Fruit fly (Drosophila melanogaster) whole organism, embryonic: ENCODE measurements around the gene pall.

Source experiments
- CG11247 ChIP-seq: fragments of 200-800 bp; sonication (Bioruptor generic); IDR thresholded peaks from 2 replicates; pipeline ENCODE4 v1.3.6; 2022; ENCODE audit warnings: missing biosample characterization, missing genetic modification characterization
- CG12236 ChIP-seq: fragments of 200-800 bp; sonication (Bioruptor generic); optimal IDR thresholded peaks from 2 replicates; lab custom pipeline; 2016; ENCODE audit warnings: missing biosample characterization, missing genetic modification characterization
- CG13123 ChIP-seq: fragments of 200-800 bp; sonication (Bioruptor generic); optimal IDR thresholded peaks from 2 replicates; lab custom pipeline; 2016; ENCODE audit warnings: missing biosample characterization, missing genetic modification characterization
- CG15269 ChIP-seq: fragments of 200-800 bp; sonication (Bioruptor generic); optimal IDR thresholded peaks from 2 replicates; lab custom pipeline; 2018; ENCODE audit warnings: missing biosample characterization, mild to moderate bottlenecking, missing genetic modification characterization, moderate library complexity
- CG17186 ChIP-seq: fragments of 200-800 bp; sonication (Bioruptor generic); optimal IDR thresholded peaks from 3 replicates; lab custom pipeline; 2017; ENCODE audit warnings: missing biosample characterization, missing genetic modification reagents, missing genetic modification characterization
- CG1792 ChIP-seq: fragments of 200-800 bp; sonication (Bioruptor generic); optimal IDR thresholded peaks from 2 replicates; lab custom pipeline; 2016; ENCODE audit warnings: missing biosample characterization, missing genetic modification characterization
- CG18262 ChIP-seq: fragments of 200-800 bp; optimal IDR thresholded peaks from 3 replicates; lab custom pipeline; 2019; ENCODE audit warnings: missing biosample characterization, mild to moderate bottlenecking, missing genetic modification characterization, moderate library complexity
- CG18599 ChIP-seq: fragments of 200-800 bp; sonication (Bioruptor generic); optimal IDR thresholded peaks from 3 replicates; lab custom pipeline; 2017; ENCODE audit warnings: missing biosample characterization, missing genetic modification characterization, mild to moderate bottlenecking, moderate library complexity, missing genetic modification reagents
- CG2712 ChIP-seq: fragments of 200-800 bp; optimal IDR thresholded peaks from 3 replicates; lab custom pipeline; 2019; ENCODE audit warnings: missing biosample characterization, mild to moderate bottlenecking, missing genetic modification characterization, moderate library complexity
- CG30020 ChIP-seq: fragments of 200-800 bp; optimal IDR thresholded peaks from 2 replicates; lab custom pipeline; 2019; ENCODE audit warnings: missing biosample characterization, mild to moderate bottlenecking, missing genetic modification characterization, moderate library complexity
- CG30431 ChIP-seq: fragments of 200-800 bp; sonication (Bioruptor generic); optimal IDR thresholded peaks from 2 replicates; lab custom pipeline; 2017; ENCODE audit warnings: missing biosample characterization, missing genetic modification characterization
- CG33213 ChIP-seq: fragments of 200-800 bp; sonication (Bioruptor generic); optimal IDR thresholded peaks from 3 replicates; lab custom pipeline; 2016; ENCODE audit warnings: missing biosample characterization, missing genetic modification characterization
- CG34224 ChIP-seq: fragments of 200-800 bp; sonication (Bioruptor generic); IDR thresholded peaks from 3 replicates; pipeline ENCODE4 v1.3.6; 2022; ENCODE audit warnings: missing biosample characterization, missing genetic modification characterization; ENCODE audit not compliant: partially characterized antibody
- CG3847 ChIP-seq: fragments of 200-800 bp; sonication (Bioruptor generic); IDR thresholded peaks from 2 replicates; pipeline ENCODE4 v1.3.6; 2022; ENCODE audit warnings: missing biosample characterization, missing genetic modification characterization
- CG42726 ChIP-seq: fragments of 200-800 bp; sonication (Bioruptor generic); IDR thresholded peaks from 2 replicates; pipeline ENCODE4 v1.3.6; 2022; ENCODE audit warnings: missing biosample characterization, missing genetic modification characterization; ENCODE audit not compliant: partially characterized antibody
- CG4360 ChIP-seq: fragments of 200-800 bp; sonication (Bioruptor generic); IDR thresholded peaks from 2 replicates; pipeline ENCODE4 v1.3.6; 2022; ENCODE audit warnings: missing biosample characterization, missing genetic modification characterization
- CG6765 ChIP-seq: fragments of 200-800 bp; sonication (Bioruptor generic); optimal IDR thresholded peaks from 3 replicates; lab custom pipeline; 2017; ENCODE audit warnings: missing biosample characterization, mild to moderate bottlenecking, missing genetic modification characterization
- CG7987 ChIP-seq: fragments of 200-800 bp; sonication (Bioruptor generic); optimal IDR thresholded peaks from 2 replicates; lab custom pipeline; 2018; ENCODE audit warnings: missing biosample characterization, mild to moderate bottlenecking, missing genetic modification characterization, moderate library complexity
- Deaf1 ChIP-seq: fragments of 200-800 bp; optimal IDR thresholded peaks from 3 replicates; lab custom pipeline; 2019; ENCODE audit warnings: missing biosample characterization, mild to moderate bottlenecking, missing genetic modification characterization, moderate library complexity
- Doc2 ChIP-seq: fragments of 200-800 bp; sonication (Bioruptor generic); IDR thresholded peaks from 2 replicates; pipeline ENCODE4 v1.3.6; 2022; ENCODE audit warnings: missing biosample characterization, missing genetic modification characterization
- ERR ChIP-seq: fragments of 200-800 bp; sonication (Bioruptor generic); optimal IDR thresholded peaks from 2 replicates; lab custom pipeline; 2016; ENCODE audit warnings: missing biosample characterization, missing genetic modification characterization
- Elba2 ChIP-seq: fragments of 200-800 bp; sonication (Bioruptor generic); optimal IDR thresholded peaks from 3 replicates; lab custom pipeline; 2016; ENCODE audit warnings: missing biosample characterization, missing genetic modification characterization
- Fer2 ChIP-seq: fragments of 200-800 bp; sonication (Bioruptor generic); optimal IDR thresholded peaks from 2 replicates; lab custom pipeline; 2018; ENCODE audit warnings: missing biosample characterization, mild to moderate bottlenecking, missing genetic modification characterization, moderate library complexity
- Hand ChIP-seq: fragments of 200-800 bp; sonication (Bioruptor generic); optimal IDR thresholded peaks from 2 replicates; lab custom pipeline; 2017; ENCODE audit warnings: mild to moderate bottlenecking, missing biosample characterization, missing genetic modification reagents, missing genetic modification characterization
- NC2α ChIP-seq: fragments of 200-800 bp; sonication (Bioruptor generic); optimal IDR thresholded peaks from 2 replicates; lab custom pipeline; 2016; ENCODE audit warnings: missing biosample characterization, missing genetic modification characterization
- Nf-YC ChIP-seq: fragments of 200-800 bp; optimal IDR thresholded peaks from 3 replicates; lab custom pipeline; 2019; ENCODE audit warnings: missing biosample characterization, mild to moderate bottlenecking, missing genetic modification characterization, moderate library complexity
- Oli ChIP-seq: fragments of 200-800 bp; sonication (Bioruptor generic); optimal IDR thresholded peaks from 2 replicates; lab custom pipeline; 2018; ENCODE audit warnings: missing biosample characterization, mild to moderate bottlenecking, missing genetic modification characterization, moderate library complexity
- Poxn ChIP-seq: fragments of 200-800 bp; sonication (Bioruptor generic); IDR thresholded peaks from 2 replicates; pipeline ENCODE4 v1.3.6; 2022; ENCODE audit warnings: missing biosample characterization, missing genetic modification characterization
- Ptx1 ChIP-seq: fragments of 200-800 bp; sonication (Bioruptor generic); IDR thresholded peaks from 2 replicates; pipeline ENCODE4 v1.3.6; 2022; ENCODE audit warnings: missing biosample characterization, missing genetic modification characterization
- Side ChIP-seq: fragments of 200-800 bp; sonication (Bioruptor generic); optimal IDR thresholded peaks from 2 replicates; lab custom pipeline; 2016; ENCODE audit warnings: missing biosample characterization, missing genetic modification characterization
- caup ChIP-seq: fragments of 200-800 bp; sonication (Bioruptor generic); optimal IDR thresholded peaks from 3 replicates; lab custom pipeline; 2017; ENCODE audit warnings: missing biosample characterization, mild to moderate bottlenecking, missing genetic modification characterization, moderate library complexity; ENCODE audit not compliant: severe bottlenecking
- chm ChIP-seq: fragments of 200-800 bp; sonication (Bioruptor generic); IDR thresholded peaks from 2 replicates; pipeline ENCODE4 v1.3.6; 2022; ENCODE audit warnings: missing biosample characterization, missing genetic modification characterization
- croc ChIP-seq: fragments of 200-800 bp; sonication (Bioruptor generic); conservative IDR thresholded peaks from 3 replicates; pipeline ENCODE4 v1.3.6; 2022; ENCODE audit warnings: missing biosample characterization, missing genetic modification characterization
- dan ChIP-seq: fragments of 200-800 bp; sonication (Bioruptor generic); IDR thresholded peaks from 2 replicates; pipeline ENCODE4 v1.3.6; 2022; ENCODE audit warnings: missing biosample characterization, missing genetic modification characterization
- dmrt99B ChIP-seq: fragments of 200-800 bp; sonication (Bioruptor generic); optimal IDR thresholded peaks from 2 replicates; lab custom pipeline; 2018; ENCODE audit warnings: missing biosample characterization, mild to moderate bottlenecking, missing genetic modification characterization, moderate library complexity
- emc ChIP-seq: fragments of 200-800 bp; sonication (Bioruptor generic); optimal IDR thresholded peaks from 2 replicates; lab custom pipeline; 2016; ENCODE audit warnings: missing biosample characterization, missing genetic modification characterization
- eve ChIP-seq, 2 experiments: fragments of >200 bp; optimal IDR thresholded peaks; 2 replicates each; lab custom pipeline; 2017; ENCODE audit warnings: missing biosample characterization in 2 of 2, missing genetic modification characterization in 2 of 2
- gcm ChIP-seq: fragments of 200-800 bp; sonication (Bioruptor generic); optimal IDR thresholded peaks from 2 replicates; lab custom pipeline; 2019; ENCODE audit warnings: missing biosample characterization, mild to moderate bottlenecking, missing genetic modification characterization, moderate library complexity
- her ChIP-seq: fragments of 200-800 bp; sonication (Bioruptor generic); optimal IDR thresholded peaks from 2 replicates; lab custom pipeline; 2016; ENCODE audit warnings: missing biosample characterization, missing genetic modification characterization
- lilli ChIP-seq: fragments of 200-800 bp; sonication (Bioruptor generic); optimal IDR thresholded peaks from 3 replicates; lab custom pipeline; 2016; ENCODE audit warnings: missing biosample characterization, missing genetic modification characterization
- maf-S ChIP-seq: fragments of 200-800 bp; sonication (Bioruptor generic); optimal IDR thresholded peaks from 2 replicates; lab custom pipeline; 2016; ENCODE audit warnings: missing biosample characterization, missing genetic modification characterization
- peb ChIP-seq: fragments of 200-800 bp; sonication (Bioruptor generic); IDR thresholded peaks from 2 replicates; pipeline ENCODE4 v1.3.6; 2022; ENCODE audit warnings: missing biosample characterization, missing genetic modification characterization
- schlank ChIP-seq: fragments of 200-800 bp; sonication (Bioruptor generic); optimal IDR thresholded peaks from 2 replicates; lab custom pipeline; 2018; ENCODE audit warnings: missing biosample characterization, mild to moderate bottlenecking, missing genetic modification characterization
- sens ChIP-seq: fragments of 200-800 bp; sonication (Bioruptor generic); peaks from one replicate; lab custom pipeline; 2016; ENCODE audit warnings: missing biosample characterization, missing genetic modification characterization
- slp2 ChIP-seq: fragments of 200-800 bp; sonication (Bioruptor generic); optimal IDR thresholded peaks from 2 replicates; lab custom pipeline; 2016; ENCODE audit warnings: missing biosample characterization, missing genetic modification characterization
- stwl ChIP-seq: fragments of 200-800 bp; sonication (Bioruptor generic); optimal IDR thresholded peaks from 3 replicates; lab custom pipeline; 2018; ENCODE audit warnings: missing biosample characterization, mild to moderate bottlenecking, missing genetic modification characterization, moderate library complexity
- tio ChIP-seq: fragments of 200-800 bp; sonication (Bioruptor generic); optimal IDR thresholded peaks from 2 replicates; lab custom pipeline; 2017; ENCODE audit warnings: missing biosample characterization, missing genetic modification characterization, inconsistent platforms
- tx ChIP-seq: fragments of 200-800 bp; sonication (Bioruptor generic); optimal IDR thresholded peaks from 2 replicates; lab custom pipeline; 2016; ENCODE audit warnings: missing biosample characterization, missing genetic modification characterization
- zen2 ChIP-seq: fragments of 200-800 bp; sonication (Bioruptor generic); IDR thresholded peaks from 3 replicates; pipeline ENCODE4 v1.3.6; 2022; ENCODE audit warnings: missing biosample characterization, missing genetic modification characterization; ENCODE audit not compliant: partially characterized antibody
- zfh1 ChIP-seq: fragments of 200-800 bp; sonication (Bioruptor generic); IDR thresholded peaks from 3 replicates; pipeline ENCODE4 v1.3.6; 2022; ENCODE audit warnings: missing biosample characterization, missing genetic modification characterization

Gene pall

DNA sequence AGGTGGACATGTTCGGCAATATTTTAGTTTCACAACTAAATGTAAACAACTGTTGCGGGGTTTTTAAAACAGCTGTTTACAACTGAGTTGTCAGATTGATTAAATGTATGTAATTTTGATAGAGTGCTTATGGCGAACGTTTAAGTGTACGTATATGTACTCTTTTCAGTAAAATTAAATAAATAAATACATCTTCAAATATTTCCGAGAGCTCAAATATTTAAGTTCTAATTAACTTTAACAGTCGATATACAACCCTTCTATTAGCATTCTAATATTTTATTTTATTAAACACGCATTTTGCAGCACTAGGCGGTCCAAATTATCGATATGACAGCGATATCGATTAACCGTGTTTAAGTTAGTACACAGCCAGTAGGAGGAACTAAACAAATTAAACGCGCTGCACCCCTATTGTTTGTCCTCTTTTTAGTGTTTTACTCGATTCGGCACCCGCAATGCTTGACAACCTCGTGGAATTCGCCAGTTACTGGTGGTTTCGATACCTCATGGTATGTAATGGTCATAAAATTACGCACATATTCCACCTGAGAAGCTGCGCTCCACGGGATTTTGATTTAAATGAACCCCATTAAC lies 36.0 kb downstream of the pall start, which contains the start of the genes CG3448 and ghi (continued):
- TF ChIP-seq croc (GFP tag; lab: Robert Waterston, UW), result no peak
- peak; percentile 74 for TF ChIP-seq CG34224 (GFP tag; lab: Robert Waterston, UW)
- TF ChIP-seq Fer2, result peak; percentile 77
- TF ChIP-seq CG33213 (GFP tag; lab: Kevin White, UChicago), result peak; percentile 6
- no peak for TF ChIP-seq CG12236 (GFP tag; lab: Kevin White, UChicago)
- TF ChIP-seq tio (GFP tag; lab: Kevin White, UChicago), result no peak
- TF ChIP-seq Poxn (GFP tag; lab: Robert Waterston, UW), result no peak
- no peak for TF ChIP-seq Hand (GFP tag; lab: Kevin White, UChicago)
- 0 out of 2 replicates have a peak, but pooled peaks have one; percentile 30 for TF ChIP-seq chm
- TF ChIP-seq CG42726 (GFP tag; lab: Robert Waterston, UW), result no peak
- peak; percentile 69 for TF ChIP-seq dmrt99B
- TF ChIP-seq her (GFP tag; lab: Kevin White, UChicago), result no peak
- TF ChIP-seq CG15269 (tag; lab: Kevin White, UChicago), result peak; percentile 28
- no peak for TF ChIP-seq CG4360 (GFP tag; lab: Robert Waterston, UW)
- TF ChIP-seq ERR, result no peak
- no peak for TF ChIP-seq tx (GFP tag; lab: Kevin White, UChicago)
- TF ChIP-seq Deaf1 (tag; lab: Kevin White, UChicago), result peak; percentile 25
- peak; percentile 93 for TF ChIP-seq sens (GFP tag; lab: Kevin White, UChicago)
- TF ChIP-seq eve (GFP tag; optimal IDR thresholded peaks at IDR 0.05; lab: Kevin White, UChicago), result no peak
- no peak for TF ChIP-seq emc (GFP tag; lab: Kevin White, UChicago)
- TF ChIP-seq Oli (tag; lab: Kevin White, UChicago), result no peak
- peak; percentile 62 for TF ChIP-seq gcm (GFP tag; lab: Kevin White, UChicago)
- TF ChIP-seq zen2 (GFP tag; lab: Robert Waterston, UW), result no peak; the same call in 2 of the 3 replicates
- no peak for TF ChIP-seq slp2
- TF ChIP-seq NC2α (GFP tag; lab: Kevin White, UChicago), result no peak
- no peak for TF ChIP-seq dan
- TF ChIP-seq Elba2 (GFP tag; lab: Kevin White, UChicago), result peak; percentile 17
- peak; percentile 66 for TF ChIP-seq CG7987 (GFP tag; lab: Kevin White, UChicago)
- no peak for TF ChIP-seq schlank (tag; lab: Kevin White, UChicago)
- peak; percentile 93 for TF ChIP-seq stwl
- TF ChIP-seq Doc2 (GFP tag; lab: Robert Waterston, UW), result no peak
- TF ChIP-seq Side (GFP tag; lab: Kevin White, UChicago), result peak; percentile 26
- TF ChIP-seq Nf-YC (tag; lab: Kevin White, UChicago), result peak; percentile 77
- peak; percentile 72 for TF ChIP-seq CG2712 (tag; lab: Kevin White, UChicago)
- peak; percentile 33 for TF ChIP-seq caup (GFP tag; lab: Kevin White, UChicago)
- no peak for TF ChIP-seq maf-S
- TF ChIP-seq CG18599, result peak; percentile 81
- TF ChIP-seq CG18262 (tag; lab: Kevin White, UChicago), result peak; percentile 66
- peak; percentile 41 for TF ChIP-seq CG30020 (tag; lab: Kevin White, UChicago)
- TF ChIP-seq Ptx1 (GFP tag; lab: Robert Waterston, UW), result peak; percentile 58
- TF ChIP-seq CG6765 (GFP tag; lab: Kevin White, UChicago), result no peak
- peak; percentile 67 for TF ChIP-seq zfh1
- no peak for TF ChIP-seq CG30431 (GFP tag; lab: Kevin White, UChicago)
- peak; percentile 22 for TF ChIP-seq CG17186
- TF ChIP-seq peb (GFP tag; lab: Robert Waterston, UW), result 0 out of 2 replicates have a peak, but pooled peaks have one; percentile 40
- TF ChIP-seq lilli, result peak; percentile 59
- TF ChIP-seq CG1792 (GFP tag; lab: Kevin White, UChicago), result no peak
- peak; percentile 63; the same call in 1 of the 2 replicates for TF ChIP-seq CG11247 (GFP tag; lab: Robert Waterston, UW)
- TF ChIP-seq CG13123 (GFP tag; lab: Kevin White, UChicago), result no peak
- peak; percentile 49; the same call in 1 of the 2 replicates for TF ChIP-seq CG3847 (GFP tag; lab: Robert Waterston, UW)
